Fruit fly (Drosophila melanogaster): ENCODE data around the gene CG33120.

DNA sequence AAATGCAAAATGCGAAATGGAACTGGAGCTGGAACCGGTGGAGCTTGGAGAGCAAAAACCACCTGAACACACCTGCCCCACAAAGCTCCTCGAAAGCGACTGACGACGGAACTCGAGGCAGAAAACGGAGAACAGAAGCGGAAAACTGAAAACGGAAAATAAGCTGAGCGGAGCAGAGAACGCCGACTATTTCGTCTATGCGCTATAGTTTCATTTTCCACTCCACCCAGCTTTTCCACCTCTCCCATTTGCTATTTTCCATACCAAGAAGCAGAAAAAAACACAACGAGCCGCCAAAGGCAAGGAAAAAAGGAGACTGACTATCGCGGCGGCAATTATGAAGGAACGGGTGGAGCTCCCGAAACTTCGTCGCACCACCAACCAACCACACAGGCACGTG, 51.6 kb downstream of the CG33120 start, which contains the start of gene ham:
- no peak for TF ChIP-seq Myc (optimal IDR thresholded peaks at IDR 0.05)
- no peak for TF ChIP-seq ttk (optimal IDR thresholded peaks at IDR 0.05)

All from Kc167 (cell line).